Worm (Caenorhabditis elegans) whole organism, young adult: ENCODE measurements around the gene CC8.3.

Source experiments
- B0019.2 ChIP-seq: fragments of 200-800 bp; sonication (Bioruptor generic); conservative IDR thresholded peaks from 2 replicates; pipeline ENCODE4 v1.3.6; 2022; ENCODE audit warnings: missing genetic modification reagents, missing genetic modification characterization, missing compliant biosample characterization
- B0261.1 ChIP-seq: sonication (generic microtip); optimal IDR thresholded peaks from 2 replicates; lab custom pipeline; 2016; ENCODE audit warnings: mild to moderate bottlenecking, missing genetic modification characterization, moderate library complexity, missing compliant biosample characterization
- B0336.3 ChIP-seq: fragments of 200-800 bp; sonication (Bioruptor generic); IDR thresholded peaks from 2 replicates; pipeline ENCODE4 v1.3.6; 2022; ENCODE audit warnings: missing genetic modification characterization, missing compliant biosample characterization
- F23B12.7 ChIP-seq: sonication (generic microtip); optimal IDR thresholded peaks from 2 replicates; lab custom pipeline; 2017; ENCODE audit warnings: missing genetic modification characterization, mild to moderate bottlenecking, missing compliant biosample characterization, antibody characterized with exemption, moderate library complexity; ENCODE audit not compliant: insufficient read depth
- F33H1.4 ChIP-seq: fragments of 200-800 bp; sonication (Bioruptor generic); IDR thresholded peaks from 2 replicates; pipeline ENCODE4 v1.3.6; 2022; ENCODE audit warnings: missing genetic modification reagents, missing genetic modification characterization, missing compliant biosample characterization
- F37B4.10 ChIP-seq: fragments of 200-800 bp; sonication (Bioruptor generic); IDR thresholded peaks from 2 replicates; pipeline ENCODE4 v1.3.6; 2022; ENCODE audit warnings: missing genetic modification characterization, missing compliant biosample characterization
- Y53G8AR.9 ChIP-seq: fragments of 200-800 bp; sonication (Bioruptor generic); conservative IDR thresholded peaks from 2 replicates; pipeline ENCODE4 v1.3.6; 2022; ENCODE audit warnings: missing genetic modification reagents, missing genetic modification characterization, missing compliant biosample characterization
- Y67H2A.10 ChIP-seq: fragments of 200-800 bp; sonication (Bioruptor generic); conservative IDR thresholded peaks from 2 replicates; pipeline ENCODE4 v1.3.6; 2022; ENCODE audit warnings: missing genetic modification reagents, missing genetic modification characterization, missing compliant biosample characterization
- Y95B8A.8 ChIP-seq: fragments of 200-800 bp; sonication (Bioruptor generic); IDR thresholded peaks from 2 replicates; pipeline ENCODE4 v1.3.6; 2022; ENCODE audit warnings: missing genetic modification reagents, missing genetic modification characterization, missing compliant biosample characterization
- ama-1 ChIP-seq, 3 experiments: fragments of 150-350 bp in 1 of 3; sonication (generic microtip) in 2 of 3; optimal IDR thresholded peaks; 2 replicates each; lab custom pipeline; 2014 to 2018; ENCODE audit warnings: missing biosample characterization in 2 of 3, missing genetic modification characterization in 2 of 3, missing genetic modification reagents in 2 of 3
- aptf-2 ChIP-seq: fragments of 200-800 bp; sonication (Bioruptor generic); conservative IDR thresholded peaks from 2 replicates; pipeline ENCODE4 v1.3.6; 2022; ENCODE audit warnings: missing genetic modification reagents, missing genetic modification characterization, missing compliant biosample characterization
- aptf-3 ChIP-seq: fragments of 200-800 bp; sonication (Bioruptor generic); IDR thresholded peaks from 2 replicates; pipeline ENCODE4 v1.3.6; 2022; ENCODE audit warnings: missing genetic modification characterization, missing compliant biosample characterization
- bed-2 ChIP-seq: fragments of 200-800 bp; sonication (Bioruptor generic); IDR thresholded peaks from 2 replicates; pipeline ENCODE4 v1.3.6; 2022; ENCODE audit warnings: missing genetic modification reagents, missing genetic modification characterization, missing compliant biosample characterization
- ccch-3 ChIP-seq: fragments of 200-800 bp; sonication (Bioruptor generic); optimal IDR thresholded peaks from 2 replicates; lab custom pipeline; 2018; ENCODE audit warnings: mild to moderate bottlenecking, missing genetic modification characterization, missing compliant biosample characterization
- cebp-1 ChIP-seq, 2 experiments: fragments of 200-800 bp in 1 of 2; sonication (Bioruptor generic) in 1 of 2; sonication (generic microtip) in 1 of 2; IDR thresholded peaks in 1 of 2; optimal IDR thresholded peaks in 1 of 2; 2 replicates each; pipeline versions ENCODE4 v1.3.6 to Lab custom; 2017 to 2022; ENCODE audit warnings: missing compliant biosample characterization in 2 of 2, missing genetic modification characterization in 2 of 2, mild to moderate bottlenecking in 1 of 2, missing genetic modification reagents in 1 of 2, moderate library complexity in 1 of 2
- cebp-2 ChIP-seq: fragments of 200-800 bp; sonication (Bioruptor generic); IDR thresholded peaks from 2 replicates; pipeline ENCODE4 v1.3.6; 2022; ENCODE audit warnings: missing genetic modification characterization, missing compliant biosample characterization
- ceh-27 ChIP-seq: fragments of 200-800 bp; sonication (Bioruptor generic); optimal IDR thresholded peaks from 2 replicates; lab custom pipeline; 2018; ENCODE audit warnings: mild to moderate bottlenecking, missing genetic modification characterization, moderate library complexity, missing compliant biosample characterization
- ceh-58 ChIP-seq: fragments of 200-800 bp; sonication (Bioruptor generic); IDR thresholded peaks from 2 replicates; pipeline ENCODE4 v1.3.6; 2022; ENCODE audit warnings: missing genetic modification characterization, missing compliant biosample characterization
- ceh-91 ChIP-seq: fragments of 200-800 bp; sonication (Bioruptor generic); IDR thresholded peaks from 2 replicates; pipeline ENCODE4 v1.3.6; 2022; ENCODE audit warnings: missing genetic modification reagents, missing genetic modification characterization, missing compliant biosample characterization
- egl-18 ChIP-seq: fragments of 200-800 bp; sonication (Bioruptor generic); IDR thresholded peaks from 2 replicates; pipeline ENCODE4 v1.3.6; 2022; ENCODE audit warnings: missing genetic modification reagents, missing genetic modification characterization, missing compliant biosample characterization
- egrh-3 ChIP-seq: fragments of 200-800 bp; sonication (Bioruptor generic); IDR thresholded peaks from 2 replicates; pipeline ENCODE4 v1.3.6; 2022; ENCODE audit warnings: missing genetic modification reagents, missing genetic modification characterization, missing compliant biosample characterization
- ekl-4 ChIP-seq: fragments of 200-800 bp; sonication (Bioruptor generic); IDR thresholded peaks from 2 replicates; pipeline ENCODE4 v1.3.6; 2022; ENCODE audit warnings: missing genetic modification reagents, missing genetic modification characterization, missing compliant biosample characterization
- ets-4 ChIP-seq: fragments of 200-800 bp; sonication (Bioruptor generic); optimal IDR thresholded peaks from 2 replicates; lab custom pipeline; 2018; ENCODE audit warnings: mild to moderate bottlenecking, missing genetic modification characterization, missing compliant biosample characterization
- fkh-3 ChIP-seq: sonication (generic microtip); optimal IDR thresholded peaks from 2 replicates; lab custom pipeline; 2016; ENCODE audit warnings: mild to moderate bottlenecking, missing genetic modification characterization, missing compliant biosample characterization
- gei-17 ChIP-seq: fragments of 200-800 bp; sonication (Bioruptor generic); optimal IDR thresholded peaks from 2 replicates; lab custom pipeline; 2018; ENCODE audit warnings: mild to moderate bottlenecking, missing genetic modification characterization, missing compliant biosample characterization
- him-1 ChIP-seq: sonication (generic microtip); optimal IDR thresholded peaks from 2 replicates; lab custom pipeline; 2016; ENCODE audit warnings: missing genotype, missing genetic modification reagents, missing genetic modification characterization, missing compliant biosample characterization
- hlh-26 ChIP-seq: fragments of 200-800 bp; sonication (Bioruptor generic); conservative IDR thresholded peaks from 2 replicates; pipeline ENCODE4 v1.3.6; 2022; ENCODE audit warnings: missing genetic modification reagents, missing genetic modification characterization, missing compliant biosample characterization
- lin-26 ChIP-seq: fragments of 200-800 bp; sonication (Bioruptor generic); IDR thresholded peaks from 2 replicates; pipeline ENCODE4 v1.3.6; 2022; ENCODE audit warnings: missing genetic modification reagents, missing genetic modification characterization, missing compliant biosample characterization
- lin-35 ChIP-seq, 3 experiments: fragments of 150-350 bp in 2 of 3; sonication (generic microtip) in 1 of 3; optimal IDR thresholded peaks; 2 replicates each; lab custom pipeline; 2014 to 2018; ENCODE audit warnings: missing biosample characterization in 3 of 3, missing genetic modification characterization in 3 of 3, missing genetic modification reagents in 3 of 3
- lsy-27 ChIP-seq: sonication (generic microtip); optimal IDR thresholded peaks from 2 replicates; lab custom pipeline; 2017; ENCODE audit warnings: missing genetic modification characterization, mild to moderate bottlenecking, missing compliant biosample characterization, antibody characterized with exemption, missing genotype, borderline replicate concordance; ENCODE audit not compliant: insufficient read depth
- mel-28 ChIP-seq: sonication (generic microtip); optimal IDR thresholded peaks from 2 replicates; lab custom pipeline; 2016; ENCODE audit warnings: borderline replicate concordance, mild to moderate bottlenecking, missing genetic modification characterization, missing compliant biosample characterization
- mxl-1 ChIP-seq: sonication (generic microtip); optimal IDR thresholded peaks from 2 replicates; lab custom pipeline; 2016; ENCODE audit warnings: missing genetic modification characterization, missing compliant biosample characterization
- nfya-1 ChIP-seq: sonication (generic microtip); optimal IDR thresholded peaks from 2 replicates; lab custom pipeline; 2017; ENCODE audit warnings: antibody characterized with exemption, missing compliant biosample characterization, missing genetic modification characterization, borderline replicate concordance; ENCODE audit not compliant: insufficient read depth
- nhr-120 ChIP-seq: fragments of 200-800 bp; sonication (Bioruptor generic); IDR thresholded peaks from 2 replicates; pipeline ENCODE4 v1.3.6; 2022; ENCODE audit warnings: missing genetic modification characterization, missing compliant biosample characterization
- nhr-179 ChIP-seq: sonication (generic microtip); optimal IDR thresholded peaks from 2 replicates; lab custom pipeline; 2016; ENCODE audit warnings: mild to moderate bottlenecking, missing genetic modification characterization, missing compliant biosample characterization
- nhr-80 ChIP-seq: sonication (generic microtip); optimal IDR thresholded peaks from 2 replicates; lab custom pipeline; 2016; ENCODE audit warnings: missing genetic modification characterization, missing compliant biosample characterization
- nhr-90 ChIP-seq: sonication (generic microtip); optimal IDR thresholded peaks from 2 replicates; lab custom pipeline; 2016; ENCODE audit warnings: missing genotype, mild to moderate bottlenecking, missing genetic modification characterization, missing compliant biosample characterization
- snpc-1.1 ChIP-seq: sonication (generic microtip); optimal IDR thresholded peaks from 2 replicates; lab custom pipeline; 2017; ENCODE audit warnings: missing genetic modification characterization, mild to moderate bottlenecking, missing compliant biosample characterization, antibody characterized with exemption, moderate library complexity, missing genotype, missing genetic modification reagents; ENCODE audit not compliant: insufficient read depth
- snpc-3.4 ChIP-seq: sonication (generic microtip); optimal IDR thresholded peaks from 2 replicates; lab custom pipeline; 2017; ENCODE audit warnings: missing genetic modification characterization, mild to moderate bottlenecking, missing compliant biosample characterization, antibody characterized with exemption, moderate library complexity, missing genotype, missing genetic modification reagents
- snpc-4 ChIP-seq, 5 experiments: fragments of 150-350 bp in 1 of 5; sonication (generic microtip) in 4 of 5; optimal IDR thresholded peaks; 2 replicates each; lab custom pipeline; 2014 to 2018; ENCODE audit warnings: missing genetic modification characterization in 5 of 5, missing biosample characterization in 3 of 5, antibody characterized with exemption in 2 of 5, mild to moderate bottlenecking in 2 of 5, missing compliant biosample characterization in 2 of 5, missing genotype in 2 of 5, moderate library complexity in 2 of 5, missing genetic modification reagents in 1 of 5
- tbx-9 ChIP-seq: sonication (generic microtip); optimal IDR thresholded peaks from 2 replicates; lab custom pipeline; 2016; ENCODE audit warnings: borderline replicate concordance, missing genetic modification characterization, inconsistent platforms, missing compliant biosample characterization
- tlf-1 ChIP-seq: fragments of 200-800 bp; sonication (Bioruptor generic); optimal IDR thresholded peaks from 2 replicates; lab custom pipeline; 2018; ENCODE audit warnings: mild to moderate bottlenecking, missing genetic modification characterization, missing compliant biosample characterization
- xnd-1 ChIP-seq: sonication (generic microtip); optimal IDR thresholded peaks from 2 replicates; lab custom pipeline; 2016; ENCODE audit warnings: missing genotype, missing genetic modification reagents, missing genetic modification characterization, missing compliant biosample characterization
- ztf-28 ChIP-seq: fragments of 200-800 bp; sonication (Bioruptor generic); IDR thresholded peaks from 2 replicates; pipeline ENCODE4 v1.3.6; 2022; ENCODE audit warnings: missing genetic modification reagents, missing genetic modification characterization, missing compliant biosample characterization
- ztf-6 ChIP-seq: fragments of 200-800 bp; sonication (Bioruptor generic); IDR thresholded peaks from 2 replicates; pipeline ENCODE4 v1.3.6; 2022; ENCODE audit warnings: missing genetic modification reagents, missing genetic modification characterization, missing compliant biosample characterization

Gene CC8.3

ce11 chrIV:3648634-3649240 lies 6.6 kb upstream of the CC8.3 start, which contains the start of gene CC8.2 (continued):
- TF ChIP-seq cebp-1 (GFP tag; IDR thresholded peaks at IDR 0.05; lab: Robert Waterston, UW) (no peak), cebp-1 (tag; optimal IDR thresholded peaks at IDR 0.05; lab: Kevin White, UChicago) (peak; percentile 6), B0261.1 (tag; lab: Kevin White, UChicago) (no peak), hlh-26 (GFP tag; lab: Robert Waterston, UW) (no peak), snpc-4 (GFP tag; optimal IDR thresholded peaks at IDR 0.05; lab: Kevin White, UChicago) (no peak), snpc-4 (tag; optimal IDR thresholded peaks at IDR 0.05; lab: Kevin White, UChicago) (no peak), B0336.3 (GFP tag; lab: Robert Waterston, UW) (peak; percentile 43; the same call in 1 of the 2 replicates), fkh-3 (no peak), ekl-4 (GFP tag; lab: Robert Waterston, UW) (peak; percentile 72), gei-17 (GFP tag; lab: Kevin White, UChicago) (no peak), F33H1.4 (GFP tag; lab: Robert Waterston, UW) (peak; percentile 32; the same call in 1 of the 2 replicates), him-1 (no peak), ceh-58 (GFP tag; lab: Robert Waterston, UW) (no peak), cebp-2 (GFP tag; lab: Robert Waterston, UW) (no peak), Y53G8AR.9 (GFP tag; lab: Robert Waterston, UW) (0 out of 2 replicates have a peak, but pooled peaks have one; percentile 65), ztf-6 (GFP tag; lab: Robert Waterston, UW) (no peak), mel-28 (tag; lab: Kevin White, UChicago) (no peak), nhr-90 (tag; lab: Kevin White, UChicago) (no peak), ama-1 (optimal IDR thresholded peaks at IDR 0.05; lab: Kevin White, UChicago) (no peak), ama-1 (GFP tag; optimal IDR thresholded peaks at IDR 0.05; lab: Kevin White, UChicago) (no peak), lin-35 (GFP tag; optimal IDR thresholded peaks at IDR 0.05; lab: Kevin White, UChicago) (no peak), nhr-80 (tag; lab: Kevin White, UChicago) (peak; percentile 21), ztf-28 (GFP tag; lab: Robert Waterston, UW) (no peak), snpc-3.4 (tag; lab: Kevin White, UChicago) (no peak), Y67H2A.10 (GFP tag; lab: Robert Waterston, UW) (no peak), xnd-1 (tag; lab: Kevin White, UChicago) (peak; percentile 63), egl-18 (no peak), ceh-27 (GFP tag; lab: Kevin White, UChicago) (peak; percentile 56), F23B12.7 (tag; lab: Kevin White, UChicago) (no peak), nhr-179 (tag; lab: Kevin White, UChicago) (no peak), mxl-1 (no peak), ceh-91 (GFP tag; lab: Robert Waterston, UW) (peak; percentile 60), bed-2 (GFP tag; lab: Robert Waterston, UW) (no peak), B0019.2 (no peak), lsy-27 (tag; lab: Kevin White, UChicago) (no peak), lin-26 (GFP tag; lab: Robert Waterston, UW) (peak; percentile 82), nfya-1 (tag; lab: Kevin White, UChicago) (no peak), tbx-9 (tag; lab: Kevin White, UChicago) (no peak), Y95B8A.8 (GFP tag; lab: Robert Waterston, UW) (0 out of 2 replicates have a peak, but pooled peaks have one; percentile 15), nhr-120 (GFP tag; lab: Robert Waterston, UW) (no peak), tlf-1 (peak; percentile 28), snpc-1.1 (tag; lab: Kevin White, UChicago) (no peak), aptf-3 (GFP tag; lab: Robert Waterston, UW) (no peak), ccch-3 (GFP tag; lab: Kevin White, UChicago) (no peak), egrh-3 (GFP tag; lab: Robert Waterston, UW) (peak; percentile 89), F37B4.10 (GFP tag; lab: Robert Waterston, UW) (no peak), ets-4 (GFP tag; lab: Kevin White, UChicago) (no peak), aptf-2 (GFP tag; lab: Robert Waterston, UW) (peak; percentile 63; the same call in 1 of the 2 replicates)
